Worm (Caenorhabditis elegans): ENCODE data around the gene T07D1.3.

The T07D1.3 gene

DNA sequence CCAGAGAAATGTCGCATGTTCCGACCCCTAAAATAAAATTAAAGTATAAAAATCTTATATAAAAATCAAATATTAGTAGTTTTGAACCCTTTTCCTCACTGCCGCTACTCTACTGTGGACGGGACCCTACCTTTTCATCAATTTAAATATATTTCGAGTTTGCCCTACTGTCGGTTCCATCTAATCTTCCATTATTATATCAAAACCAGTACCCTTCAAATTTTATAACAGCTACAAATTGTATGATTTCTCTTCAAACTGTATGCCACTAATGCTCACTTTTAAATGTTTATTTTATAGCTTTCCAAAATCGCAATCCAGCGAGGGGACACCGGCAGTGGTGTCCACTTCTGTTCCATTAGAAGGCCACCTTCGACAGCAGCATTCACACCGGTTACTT lies 48.2 kb downstream of the T07D1.3 start, which contains the start of gene C43H6.6:
TSS of gene C43H6.6 (plus strand) at position 301 of the 400 bp plus-strand sequence.
- TF ChIP-seq lin-14 (GFP tag; optimal IDR thresholded peaks at IDR 0.05) (no peak), nhr-47 (tag; optimal IDR thresholded peaks at IDR 0.05) (no peak), efl-3 (GFP tag; optimal IDR thresholded peaks at IDR 0.05) (no peak), nhr-90 (tag; optimal IDR thresholded peaks at IDR 0.05; ENCODE audit: poor library complexity) (no peak), fkh-8 (tag; optimal IDR thresholded peaks at IDR 0.05) (no peak), lin-35 (GFP tag; optimal IDR thresholded peaks at IDR 0.05) (no peak), elt-2 (tag; optimal IDR thresholded peaks at IDR 0.05) (no peak), sup-37 (GFP tag; optimal IDR thresholded peaks at IDR 0.05) (no peak), egl-27 (tag; optimal IDR thresholded peaks at IDR 0.05) (no peak), F16B12.6 (tag; optimal IDR thresholded peaks at IDR 0.05) (no peak), mef-2 (tag; optimal IDR thresholded peaks at IDR 0.05) (no peak), dsc-1 (tag; optimal IDR thresholded peaks at IDR 0.05) (no peak), skn-1 (tag; optimal IDR thresholded peaks at IDR 0.05) (no peak), sox-4 (tag; optimal IDR thresholded peaks at IDR 0.05) (no peak)
